Fruit fly (Drosophila melanogaster) whole organism, prepupa: Measurements from ENCODE around the gene Qsox2.

ENCODE experiments used
- Blimp-1 ChIP-seq: fragments of 200-800 bp; sonication (Bioruptor generic); optimal IDR thresholded peaks from 3 replicates; lab custom pipeline; 2017; ENCODE audit warnings: missing biosample characterization, missing genetic modification characterization, mild to moderate bottlenecking, moderate library complexity, missing genetic modification reagents
- CG10631 ChIP-seq: fragments of 200-800 bp; sonication (Bioruptor generic); optimal IDR thresholded peaks from 2 replicates; lab custom pipeline; 2016; ENCODE audit warnings: missing biosample characterization, missing genetic modification characterization
- CG10669 ChIP-seq: fragments of 200-800 bp; sonication (Bioruptor generic); optimal IDR thresholded peaks from 3 replicates; lab custom pipeline; 2018; ENCODE audit warnings: missing biosample characterization, mild to moderate bottlenecking, missing genetic modification characterization, moderate library complexity
- CG11294 ChIP-seq: fragments of 200-800 bp; sonication (Bioruptor generic); IDR thresholded peaks from 2 replicates; pipeline ENCODE4 v1.3.6; 2022; ENCODE audit warnings: missing biosample characterization, missing genetic modification characterization
- CG11902 ChIP-seq: fragments of 200-800 bp; sonication (Bioruptor generic); optimal IDR thresholded peaks from 3 replicates; lab custom pipeline; 2016; ENCODE audit warnings: missing biosample characterization, missing genetic modification characterization
- CG15336 ChIP-seq: fragments of 200-800 bp; sonication (Bioruptor generic); IDR thresholded peaks from 2 replicates; pipeline ENCODE4 v1.3.6; 2022; ENCODE audit warnings: missing biosample characterization, missing genetic modification characterization
- CG1621 ChIP-seq: fragments of 200-800 bp; sonication (Bioruptor generic); optimal IDR thresholded peaks from 3 replicates; lab custom pipeline; 2018; ENCODE audit warnings: missing biosample characterization, mild to moderate bottlenecking, missing genetic modification characterization
- CG16779 ChIP-seq: fragments of 200-800 bp; sonication (Bioruptor generic); optimal IDR thresholded peaks from 3 replicates; lab custom pipeline; 2017; ENCODE audit warnings: missing biosample characterization, mild to moderate bottlenecking, missing genetic modification characterization
- CG3032 ChIP-seq: fragments of 200-800 bp; optimal IDR thresholded peaks from 2 replicates; lab custom pipeline; 2019; ENCODE audit warnings: missing biosample characterization, mild to moderate bottlenecking, missing genetic modification characterization, moderate library complexity
- CG31627 ChIP-seq: fragments of 200-800 bp; sonication (Bioruptor generic); optimal IDR thresholded peaks from 3 replicates; lab custom pipeline; 2016; ENCODE audit warnings: missing biosample characterization, missing genetic modification characterization
- CG32006 ChIP-seq: fragments of 200-800 bp; sonication (Bioruptor generic); optimal IDR thresholded peaks from 3 replicates; lab custom pipeline; 2017; ENCODE audit warnings: missing biosample characterization, mild to moderate bottlenecking, missing genetic modification characterization
- CG34406 ChIP-seq: fragments of 200-800 bp; sonication (Bioruptor generic); optimal IDR thresholded peaks from 3 replicates; lab custom pipeline; 2016; ENCODE audit warnings: missing biosample characterization, missing genetic modification characterization
- CG3919 ChIP-seq: fragments of 200-800 bp; sonication (Bioruptor generic); optimal IDR thresholded peaks from 3 replicates; lab custom pipeline; 2016; ENCODE audit warnings: missing biosample characterization, missing genetic modification characterization
- CG6163 ChIP-seq: fragments of 200-800 bp; sonication (Bioruptor generic); IDR thresholded peaks from 3 replicates; pipeline ENCODE4 v1.3.6; 2022; ENCODE audit warnings: missing biosample characterization, missing genetic modification characterization
- CG6276 ChIP-seq: fragments of 200-800 bp; sonication (Bioruptor generic); optimal IDR thresholded peaks from 2 replicates; lab custom pipeline; 2017; ENCODE audit warnings: missing biosample characterization, mild to moderate bottlenecking, missing genetic modification characterization
- CG6792 ChIP-seq: fragments of 200-800 bp; sonication (Bioruptor generic); optimal IDR thresholded peaks from 3 replicates; lab custom pipeline; 2016; ENCODE audit warnings: missing biosample characterization, missing genetic modification characterization
- CG6854 ChIP-seq: fragments of 200-800 bp; sonication (Bioruptor generic); optimal IDR thresholded peaks from 2 replicates; lab custom pipeline; 2017; ENCODE audit warnings: missing biosample characterization, mild to moderate bottlenecking, missing genetic modification characterization
- CG7368 ChIP-seq: fragments of 200-800 bp; sonication (Bioruptor generic); optimal IDR thresholded peaks from 3 replicates; lab custom pipeline; 2016; ENCODE audit warnings: missing biosample characterization, missing genetic modification characterization
- CG8119 ChIP-seq: fragments of 200-800 bp; sonication (Bioruptor generic); IDR thresholded peaks from 3 replicates; pipeline ENCODE4 v1.3.6; 2022; ENCODE audit warnings: missing biosample characterization, missing genetic modification characterization
- CG8319 ChIP-seq: fragments of 200-800 bp; sonication (Bioruptor generic); optimal IDR thresholded peaks from 3 replicates; lab custom pipeline; 2016; ENCODE audit warnings: missing biosample characterization, missing genetic modification characterization
- CG8632 ChIP-seq: fragments of 200-800 bp; sonication (Bioruptor generic); optimal IDR thresholded peaks from 3 replicates; lab custom pipeline; 2016; ENCODE audit warnings: missing biosample characterization, missing genetic modification characterization
- CG9139 ChIP-seq: fragments of 200-800 bp; sonication (Bioruptor generic); optimal IDR thresholded peaks from 3 replicates; lab custom pipeline; 2017; ENCODE audit warnings: missing biosample characterization, mild to moderate bottlenecking, missing genetic modification characterization
- Eip75B ChIP-seq: fragments of 200-800 bp; sonication (Bioruptor generic); optimal IDR thresholded peaks from 3 replicates; lab custom pipeline; 2016; ENCODE audit warnings: missing biosample characterization, missing genetic modification characterization
- Eip93F ChIP-seq: fragments of 200-800 bp; sonication (Bioruptor generic); optimal IDR thresholded peaks from 2 replicates; lab custom pipeline; 2016; ENCODE audit warnings: missing biosample characterization, mild to moderate bottlenecking, missing genetic modification characterization
- Ets21C ChIP-seq: fragments of 200-800 bp; sonication (Bioruptor generic); optimal IDR thresholded peaks from 3 replicates; lab custom pipeline; 2016; ENCODE audit warnings: missing biosample characterization, missing genetic modification characterization
- Ets96B ChIP-seq: fragments of 200-800 bp; optimal IDR thresholded peaks from 2 replicates; lab custom pipeline; 2019; ENCODE audit warnings: missing biosample characterization, mild to moderate bottlenecking, missing genetic modification characterization, moderate library complexity
- Gug ChIP-seq: fragments of 200-800 bp; sonication (Bioruptor generic); IDR thresholded peaks from 2 replicates; pipeline ENCODE4 v1.3.6; 2022; ENCODE audit warnings: missing biosample characterization, missing genetic modification characterization
- Hr38 ChIP-seq: sonication (Bioruptor generic); optimal IDR thresholded peaks from 2 replicates; lab custom pipeline; 2016; ENCODE audit warnings: missing biosample characterization, missing genetic modification characterization
- Hr39 ChIP-seq: fragments of 200-800 bp; sonication (Bioruptor generic); optimal IDR thresholded peaks from 2 replicates; lab custom pipeline; 2016; ENCODE audit warnings: missing biosample characterization, missing genetic modification characterization
- Hr4 ChIP-seq: fragments of 200-800 bp; sonication (Bioruptor generic); optimal IDR thresholded peaks from 3 replicates; lab custom pipeline; 2016; ENCODE audit warnings: missing biosample characterization, missing genetic modification characterization
- Lpt ChIP-seq: fragments of 200-800 bp; sonication (Bioruptor generic); optimal IDR thresholded peaks from 3 replicates; lab custom pipeline; 2016; ENCODE audit warnings: missing biosample characterization, missing genetic modification characterization
- Met ChIP-seq: fragments of 200-800 bp; sonication (Bioruptor generic); optimal IDR thresholded peaks from 3 replicates; lab custom pipeline; 2016; ENCODE audit warnings: missing biosample characterization, missing genetic modification characterization
- OdsH ChIP-seq: fragments of 200-800 bp; sonication (Bioruptor generic); optimal IDR thresholded peaks from 3 replicates; lab custom pipeline; 2016; ENCODE audit warnings: missing biosample characterization, missing genetic modification characterization
- Smox ChIP-seq: fragments of 200-800 bp; sonication (Bioruptor generic); optimal IDR thresholded peaks from 3 replicates; lab custom pipeline; 2016; ENCODE audit warnings: missing biosample characterization, missing genetic modification characterization
- Sox102F ChIP-seq: fragments of 200-800 bp; sonication (Bioruptor generic); optimal IDR thresholded peaks from 2 replicates; lab custom pipeline; 2016; ENCODE audit warnings: missing biosample characterization, mild to moderate bottlenecking, missing genetic modification characterization
- Sox14 ChIP-seq: fragments of 200-800 bp; sonication (Bioruptor generic); optimal IDR thresholded peaks from 3 replicates; lab custom pipeline; 2016; ENCODE audit warnings: missing biosample characterization, missing genetic modification characterization
- Sox15 ChIP-seq: fragments of 200-800 bp; sonication (Bioruptor generic); optimal IDR thresholded peaks from 3 replicates; lab custom pipeline; 2016; ENCODE audit warnings: missing biosample characterization, missing genetic modification characterization
- achi ChIP-seq: fragments of 200-800 bp; sonication (Bioruptor generic); optimal IDR thresholded peaks from 3 replicates; lab custom pipeline; 2016; ENCODE audit warnings: missing biosample characterization, missing genetic modification characterization
- acj6 ChIP-seq: fragments of 200-800 bp; sonication (Bioruptor generic); optimal IDR thresholded peaks from 3 replicates; lab custom pipeline; 2016; ENCODE audit warnings: missing biosample characterization, missing genetic modification characterization
- cyc ChIP-seq: fragments of 200-800 bp; sonication (Bioruptor generic); optimal IDR thresholded peaks from 3 replicates; lab custom pipeline; 2016; ENCODE audit warnings: missing biosample characterization, missing genetic modification characterization
- dac ChIP-seq: fragments of 200-800 bp; sonication (Bioruptor generic); optimal IDR thresholded peaks from 2 replicates; lab custom pipeline; 2017; ENCODE audit warnings: missing biosample characterization, mild to moderate bottlenecking, missing genetic modification characterization
- dsx ChIP-seq: fragments of 200-800 bp; optimal IDR thresholded peaks from 3 replicates; lab custom pipeline; 2019; ENCODE audit warnings: missing biosample characterization, mild to moderate bottlenecking, missing genetic modification characterization, moderate library complexity; ENCODE audit not compliant: poor library complexity, severe bottlenecking
- eg ChIP-seq: fragments of 200-800 bp; sonication (Bioruptor generic); IDR thresholded peaks from 3 replicates; pipeline ENCODE4 v1.3.6; 2022; ENCODE audit warnings: missing biosample characterization, missing genetic modification characterization
- fd59A ChIP-seq: fragments of 200-800 bp; sonication (Bioruptor generic); optimal IDR thresholded peaks from 2 replicates; lab custom pipeline; 2017; ENCODE audit warnings: missing biosample characterization, mild to moderate bottlenecking, missing genetic modification characterization, missing genetic modification reagents
- fd85E ChIP-seq: fragments of 200-800 bp; sonication (Bioruptor generic); optimal IDR thresholded peaks from 3 replicates; lab custom pipeline; 2016; ENCODE audit warnings: missing biosample characterization, missing genetic modification characterization
- fkh ChIP-seq: fragments of 200-800 bp; sonication (Bioruptor generic); optimal IDR thresholded peaks from 3 replicates; lab custom pipeline; 2017; ENCODE audit warnings: missing biosample characterization, mild to moderate bottlenecking, missing genetic modification characterization, moderate library complexity
- lz ChIP-seq: fragments of 200-800 bp; sonication (Bioruptor generic); optimal IDR thresholded peaks from 3 replicates; lab custom pipeline; 2016; ENCODE audit warnings: missing biosample characterization, missing genetic modification characterization
- net ChIP-seq: fragments of 200-800 bp; sonication (Bioruptor generic); optimal IDR thresholded peaks from 3 replicates; lab custom pipeline; 2016; ENCODE audit warnings: missing biosample characterization, missing genetic modification characterization
- salr ChIP-seq, 2 experiments: fragments of 200-800 bp; sonication (Bioruptor generic); optimal IDR thresholded peaks; 3 replicates each; lab custom pipeline; 2016 to 2018; ENCODE audit warnings: missing biosample characterization in 2 of 2, missing genetic modification characterization in 2 of 2, mild to moderate bottlenecking in 1 of 2
- spab ChIP-seq: fragments of 200-800 bp; sonication (Bioruptor generic); optimal IDR thresholded peaks from 2 replicates; lab custom pipeline; 2017; ENCODE audit warnings: missing biosample characterization, mild to moderate bottlenecking, missing genetic modification characterization, missing genetic modification reagents
- ss ChIP-seq, 2 experiments: fragments of 200-800 bp; sonication (Bioruptor generic); optimal IDR thresholded peaks; 2 replicates in 1 of 2; 3 replicates in 1 of 2; lab custom pipeline; 2017 to 2018; ENCODE audit warnings: mild to moderate bottlenecking in 2 of 2, missing biosample characterization in 2 of 2, missing genetic modification characterization in 2 of 2, moderate library complexity in 1 of 2
- svp ChIP-seq: fragments of 200-800 bp; sonication (Bioruptor generic); peaks from one replicate; lab custom pipeline; 2016; ENCODE audit warnings: missing biosample characterization, missing genetic modification characterization
- topi ChIP-seq: fragments of 200-800 bp; sonication (Bioruptor generic); optimal IDR thresholded peaks from 3 replicates; lab custom pipeline; 2016; ENCODE audit warnings: missing biosample characterization, missing genetic modification characterization

The Qsox2 gene

DNA sequence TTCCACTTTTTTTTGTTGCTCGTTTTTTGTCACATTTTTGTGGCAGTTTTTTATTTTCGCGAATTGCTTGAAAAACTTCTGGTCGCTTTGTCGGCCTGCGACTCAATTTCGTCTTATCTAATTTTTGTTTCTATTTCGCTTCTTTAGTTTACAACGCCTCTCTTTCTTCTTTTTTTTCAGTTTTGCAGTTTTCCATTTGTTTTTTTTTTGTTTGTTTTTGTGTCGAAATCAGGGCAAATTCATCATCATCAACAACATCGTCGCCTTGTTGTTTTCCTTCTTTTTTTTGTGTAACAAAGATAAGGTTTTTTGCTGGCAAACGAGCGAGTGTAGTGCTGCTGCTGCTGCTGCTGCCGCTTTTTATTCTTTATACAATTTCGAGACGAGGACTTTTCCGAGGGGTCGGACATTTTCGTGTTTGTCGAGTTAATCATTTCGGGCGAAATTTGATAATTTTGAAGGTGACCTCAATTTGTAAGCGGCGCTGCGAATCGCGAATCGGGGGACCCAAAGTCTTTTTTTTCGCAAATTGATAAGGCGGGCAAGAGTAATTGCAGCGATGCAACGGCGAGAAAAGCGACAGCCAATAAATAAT, 40.6 kb downstream of the Qsox2 start:
- TF ChIP-seq Hr38 (no peak), CG6276 (GFP tag; lab: Kevin White, UChicago) (peak; percentile 66), Eip93F (peak; percentile 49), Ets96B (no peak), CG7368 (no peak), cyc (GFP tag; lab: Kevin White, UChicago) (no peak), dsx (GFP tag; lab: Kevin White, UChicago) (no peak), CG11902 (no peak), Sox14 (GFP tag; lab: Kevin White, UChicago) (no peak), CG10631 (GFP tag; lab: Kevin White, UChicago) (no peak), Gug (GFP tag; lab: Robert Waterston, UW) (no peak), svp (GFP tag; lab: Kevin White, UChicago) (peak; percentile 91), CG15336 (GFP tag; lab: Robert Waterston, UW) (no peak; the same call in 1 of the 2 replicates), Ets21C (GFP tag; lab: Kevin White, UChicago) (no peak), Smox (no peak), OdsH (GFP tag; lab: Kevin White, UChicago) (no peak), salr (GFP tag; optimal IDR thresholded peaks at IDR 0.05; lab: Kevin White, UChicago) (no peak), Eip75B (GFP tag; lab: Kevin White, UChicago) (peak; percentile 2), CG10669 (GFP tag; lab: Kevin White, UChicago) (no peak), CG1621 (tag; lab: Kevin White, UChicago) (no peak), achi (GFP tag; lab: Kevin White, UChicago) (no peak), CG9139 (GFP tag; lab: Kevin White, UChicago) (no peak), fd59A (GFP tag; lab: Kevin White, UChicago) (no peak), CG31627 (GFP tag; lab: Kevin White, UChicago) (no peak), Lpt (no peak), Sox102F (GFP tag; lab: Kevin White, UChicago) (no peak), fd85E (GFP tag; lab: Kevin White, UChicago) (no peak), CG6854 (no peak), Hr4 (GFP tag; lab: Kevin White, UChicago) (no peak), CG8119 (GFP tag; lab: Robert Waterston, UW) (peak; percentile 36; the same call in 1 of the 3 replicates), Met (GFP tag; lab: Kevin White, UChicago) (peak; percentile 30), Hr39 (GFP tag; lab: Kevin White, UChicago) (no peak), CG6163 (no peak), Sox15 (GFP tag; lab: Kevin White, UChicago) (no peak), CG32006 (GFP tag; lab: Kevin White, UChicago) (no peak), Blimp-1 (GFP tag; lab: Kevin White, UChicago) (no peak), ss (GFP tag; optimal IDR thresholded peaks at IDR 0.05; lab: Kevin White, UChicago) (no peak), dac (GFP tag; lab: Kevin White, UChicago) (no peak), acj6 (no peak), CG8632 (GFP tag; lab: Kevin White, UChicago) (no peak), CG11294 (GFP tag; lab: Robert Waterston, UW) (no peak), eg (peak; percentile 36; the same call in 1 of the 3 replicates), net (GFP tag; lab: Kevin White, UChicago) (no peak), CG6792 (GFP tag; lab: Kevin White, UChicago) (no peak), CG3919 (GFP tag; lab: Kevin White, UChicago) (no peak), CG34406 (GFP tag; lab: Kevin White, UChicago) (peak; percentile 3), lz (GFP tag; lab: Kevin White, UChicago) (no peak), CG16779 (tag; lab: Kevin White, UChicago) (no peak), fkh (no peak), spab (no peak), CG8319 (GFP tag; lab: Kevin White, UChicago) (no peak), CG3032 (tag; lab: Kevin White, UChicago) (no peak), topi (GFP tag; lab: Kevin White, UChicago) (no peak)
